Worm (Caenorhabditis elegans): ENCODE data around the gene ife-1.

DNA sequence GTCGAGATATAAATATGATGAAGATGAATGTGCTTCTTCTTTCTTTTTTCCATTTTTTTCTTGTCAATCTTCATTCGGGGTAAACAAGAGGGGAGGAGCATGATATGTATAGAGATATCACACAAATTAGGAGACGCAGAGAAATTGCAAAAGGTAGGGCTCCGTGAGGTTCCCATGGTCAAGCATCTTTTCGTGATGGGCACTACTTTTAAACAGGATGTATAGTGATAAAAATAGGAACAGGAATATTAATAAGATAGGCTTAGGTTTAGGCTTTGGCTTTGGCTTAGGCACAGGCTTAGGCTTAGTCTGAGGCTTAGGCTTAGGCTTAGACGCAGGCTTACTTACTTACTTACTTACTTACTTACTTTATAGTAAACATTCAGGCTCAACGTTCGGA, 18.5 kb upstream of the ife-1 start, which contains the start of gene F53A2.1:
- no peak for TF ChIP-seq unc-55 (GFP tag; optimal IDR thresholded peaks at IDR 0.05)
- TF ChIP-seq lsy-2 (tag; optimal IDR thresholded peaks at IDR 0.05), result no peak
- no peak for TF ChIP-seq unc-62 (GFP tag; optimal IDR thresholded peaks at IDR 0.05)
- TF ChIP-seq nhr-77 (tag; optimal IDR thresholded peaks at IDR 0.05), result no peak
- no peak for TF ChIP-seq unc-39 (tag; optimal IDR thresholded peaks at IDR 0.05)
- no peak for TF ChIP-seq snpc-4 (tag; optimal IDR thresholded peaks at IDR 0.05)
- no peak for TF ChIP-seq nhr-237 (tag; optimal IDR thresholded peaks at IDR 0.05)
- no peak for TF ChIP-seq elt-3 (tag; optimal IDR thresholded peaks at IDR 0.05)
- TF ChIP-seq ztf-11 (tag; optimal IDR thresholded peaks at IDR 0.05), result no peak
- no peak for TF ChIP-seq nhr-11 (tag; optimal IDR thresholded peaks at IDR 0.05)
- no peak for TF ChIP-seq nhr-21 (tag; optimal IDR thresholded peaks at IDR 0.05)
